Worm (Caenorhabditis elegans) whole organism, L4 larva: ENCODE results near the gene F35C11.4.

ENCODE experiments used
- ama-1 ChIP-seq: fragments of 150-350 bp; optimal IDR thresholded peaks from 2 replicates; lab custom pipeline; 2014; ENCODE audit warnings: inconsistent platforms, mixed read lengths
- nhr-76 ChIP-seq: fragments of 150-350 bp; optimal IDR thresholded peaks from 2 replicates; lab custom pipeline; 2014; ENCODE audit warnings: missing biosample characterization, missing genetic modification characterization
- nhr-77 ChIP-seq: fragments of 150-350 bp; optimal IDR thresholded peaks from 2 replicates; lab custom pipeline; 2014; ENCODE audit warnings: missing biosample characterization, missing genetic modification characterization

ce11 chrII:8248745-8249144 is at the start of gene F35C11.4, which contains the start of gene F35C11.2:
- no peak for TF ChIP-seq ama-1 (lab: Kevin White, UChicago)
- TF ChIP-seq nhr-77 (tag; lab: Kevin White, UChicago): no peak
- TF ChIP-seq nhr-76 (tag; lab: Kevin White, UChicago): no peak
